Fruit fly (Drosophila melanogaster) whole organism, wandering third instar larva: Measurements from ENCODE around the gene PIG-H.
A peak's percentile ranks its signal among the peaks of the same experiment; 100 is the strongest.

ENCODE experiments used
- N ChIP-seq: fragments of >200 bp; optimal IDR thresholded peaks from 2 replicates; lab custom pipeline; 2018; ENCODE audit warnings: missing biosample characterization, missing external identifiers, missing genetic modification characterization
- Rel ChIP-seq, 2 experiments: fragments of 200-800 bp; sonication (Bioruptor generic) in 1 of 2; optimal IDR thresholded peaks; 2 replicates in 1 of 2; 3 replicates in 1 of 2; lab custom pipeline; 2016 to 2019; ENCODE audit warnings: mild to moderate bottlenecking in 2 of 2, missing biosample characterization in 2 of 2, missing genetic modification characterization in 2 of 2, moderate library complexity in 1 of 2
- dsf ChIP-seq: sonication (Bioruptor generic); optimal IDR thresholded peaks from 2 replicates; lab custom pipeline; 2016; ENCODE audit warnings: missing biosample characterization, missing genetic modification characterization, borderline replicate concordance

dm6 chr3R:8032923-8033478 lies 33.4 kb downstream of the PIG-H start, which contains the start of the genes CG11035 and unc-45:
- no peak for TF ChIP-seq Rel (GFP tag; optimal IDR thresholded peaks at IDR 0.05; lab: Kevin White, UChicago)
- peak; percentile 23 for TF ChIP-seq Rel (tag; optimal IDR thresholded peaks at IDR 0.05; lab: Kevin White, UChicago)
- TF ChIP-seq dsf (GFP tag; lab: Kevin White, UChicago) = peak; percentile 10
- no peak for TF ChIP-seq N (GFP tag; lab: Kevin White, UChicago)
